Fruit fly (Drosophila melanogaster): ENCODE measurements around the gene CG6565.

CG6565 gene

DNA sequence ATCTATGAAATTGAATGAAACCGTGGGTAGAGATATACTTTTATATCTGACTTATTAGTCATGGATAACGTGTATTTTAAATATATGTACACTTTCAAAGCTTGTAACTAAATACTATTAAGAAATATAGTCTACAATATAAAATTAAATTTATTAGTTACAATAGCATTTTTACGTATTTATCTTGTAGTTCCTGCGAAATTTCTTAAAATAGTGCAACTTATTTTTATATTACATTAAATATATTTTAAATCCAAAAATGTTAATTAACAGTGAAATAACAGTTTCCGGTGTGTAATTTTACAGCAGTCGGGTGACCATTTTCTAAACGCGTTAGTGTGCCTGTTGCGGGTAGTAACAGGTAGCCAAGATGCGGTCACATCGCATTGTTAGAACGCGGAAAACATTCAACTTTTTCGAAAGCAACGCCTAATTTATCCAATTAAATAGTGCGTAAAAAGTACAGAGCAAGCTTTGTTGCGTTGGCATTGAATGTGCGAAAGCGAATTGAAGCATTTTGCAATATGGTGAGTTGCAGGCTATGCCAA, 24.9 kb downstream of the CG6565 start, which contains the start of the genes CG10859 and CG7110 (continued):
- TF ChIP-seq YL-1 (GFP tag; optimal IDR thresholded peaks at IDR 0.05) (peak; percentile 78), wek (GFP tag; optimal IDR thresholded peaks at IDR 0.05) (peak; percentile 88), zen2 (GFP tag; IDR thresholded peaks at IDR 0.05; ENCODE audit: partially characterized antibody) (no peak), CG8388 (GFP tag; optimal IDR thresholded peaks at IDR 0.05) (peak; percentile 35), Fer2 (tag; optimal IDR thresholded peaks at IDR 0.05) (peak; percentile 11), Hsf (GFP tag; optimal IDR thresholded peaks at IDR 0.05) (peak; percentile 31), HLH3B (GFP tag; IDR thresholded peaks at IDR 0.05) (0 out of 2 replicates have a peak, but pooled peaks have one; percentile 19), Dp (GFP tag; optimal IDR thresholded peaks at IDR 0.05) (peak; percentile 81), CG16779 (GFP tag; IDR thresholded peaks at IDR 0.05) (no peak), ci (GFP tag; IDR thresholded peaks at IDR 0.05) (peak; percentile 88), Med (GFP tag) (peak; percentile 91), CG7928 (GFP tag; optimal IDR thresholded peaks at IDR 0.05) (no peak), CG7987 (GFP tag; optimal IDR thresholded peaks at IDR 0.05) (peak; percentile 89), CG31224 (GFP tag; IDR thresholded peaks at IDR 0.05) (no peak), CG9215 (GFP tag; IDR thresholded peaks at IDR 0.05) (no peak), NfI (GFP tag; optimal IDR thresholded peaks at IDR 0.05) (peak; percentile 78), chif (GFP tag; optimal IDR thresholded peaks at IDR 0.05) (no peak), nau (GFP tag; optimal IDR thresholded peaks at IDR 0.05) (peak; percentile 55), Oaz (GFP tag; IDR thresholded peaks at IDR 0.05) (0 out of 2 replicates have a peak, but pooled peaks have one; percentile 32), CG2678 (tag; optimal IDR thresholded peaks at IDR 0.05) (peak; percentile 43), lbe (GFP tag; optimal IDR thresholded peaks at IDR 0.05) (no peak), zfh2 (GFP tag; optimal IDR thresholded peaks at IDR 0.05) (no peak), CG31441 (GFP tag; IDR thresholded peaks at IDR 0.05) (peak; percentile 55; the same call in 1 of the 2 replicates), CG11247 (GFP tag; IDR thresholded peaks at IDR 0.05) (no peak), Hmr (GFP tag; optimal IDR thresholded peaks at IDR 0.05) (peak; percentile 66), CG2712 (tag; optimal IDR thresholded peaks at IDR 0.05) (peak; percentile 52), twi (tag; optimal IDR thresholded peaks at IDR 0.05) (peak; percentile 33), jing (GFP tag; optimal IDR thresholded peaks at IDR 0.05) (no peak), dm (GFP tag; optimal IDR thresholded peaks at IDR 0.05) (peak; percentile 60), gem (tag; optimal IDR thresholded peaks at IDR 0.05) (peak; percentile 25), Gug (GFP tag; IDR thresholded peaks at IDR 0.05) (no peak), Atf-2 (GFP tag; optimal IDR thresholded peaks at IDR 0.05) (no peak), CG2120 (GFP tag; optimal IDR thresholded peaks at IDR 0.05) (no peak), CG14050 (GFP tag; IDR thresholded peaks at IDR 0.05) (peak; percentile 14; the same call in 1 of the 3 replicates), gce (GFP tag; IDR thresholded peaks at IDR 0.05) (no peak), Fer3 (tag; optimal IDR thresholded peaks at IDR 0.05) (peak; percentile 63), eyg (GFP tag; optimal IDR thresholded peaks at IDR 0.05) (no peak), CG3281 (GFP tag; optimal IDR thresholded peaks at IDR 0.05) (peak; percentile 69), sr (GFP tag; IDR thresholded peaks at IDR 0.05) (no peak), caup (GFP tag; optimal IDR thresholded peaks at IDR 0.05; ENCODE audit: severe bottlenecking) (peak; percentile 79), CG6272 (GFP tag; IDR thresholded peaks at IDR 0.05) (no peak), CG7839 (tag; optimal IDR thresholded peaks at IDR 0.05) (peak; percentile 40), Atf6 (GFP tag; IDR thresholded peaks at IDR 0.05) (peak; percentile 42; the same call in 1 of the 2 replicates), lola (GFP tag; optimal IDR thresholded peaks at IDR 0.05) (no peak), CG12071 (GFP tag; optimal IDR thresholded peaks at IDR 0.05) (peak; percentile 42), dpn (GFP tag; optimal IDR thresholded peaks at IDR 0.05) (no peak), insv (GFP tag; optimal IDR thresholded peaks at IDR 0.05) (peak in 1 of 2 experiments; percentile 50), ara (GFP tag; IDR thresholded peaks at IDR 0.05) (no peak), en (GFP tag; optimal IDR thresholded peaks at IDR 0.05) (no peak), sug (tag; optimal IDR thresholded peaks at IDR 0.05) (peak; percentile 48)
